Worm (Caenorhabditis elegans): ENCODE data around the gene pph-1.

The pph-1 gene

ce11 chrV:10661417-10661945 is 40.9 kb upstream of the pph-1 start, which contains the start of gene sqv-4:
sqv-4 (minus strand) TSS chrV:10661467.
- peak; percentile 37 for TF ChIP-seq nhr-129 (tag; optimal IDR thresholded peaks at IDR 0.05)
- no peak for TF ChIP-seq aly-2 (tag; optimal IDR thresholded peaks at IDR 0.05)
- TF ChIP-seq lsy-2 (tag; optimal IDR thresholded peaks at IDR 0.05): peak in 1 of 2 experiments; percentile 71
- TF ChIP-seq unc-55 (GFP tag; optimal IDR thresholded peaks at IDR 0.05): peak; percentile 43
- TF ChIP-seq nhr-10 (tag; optimal IDR thresholded peaks at IDR 0.05): no peak
- peak; percentile 31 for TF ChIP-seq C34F6.9 (tag; optimal IDR thresholded peaks at IDR 0.05)
- TF ChIP-seq nhr-12 (tag; optimal IDR thresholded peaks at IDR 0.05): no peak
- TF ChIP-seq gmeb-1 (tag; optimal IDR thresholded peaks at IDR 0.05): peak; percentile 73

- TF ChIP-seq blmp-1 (tag; optimal IDR thresholded peaks at IDR 0.05; ENCODE audit: insufficient read depth) (peak; percentile 79), elt-1 (tag; optimal IDR thresholded peaks at IDR 0.05) (no peak)
Measured at ce11 chrV:10662000-10662399, 40.3 kb upstream of the pph-1 start.

- no peak for TF ChIP-seq lin-13 (GFP tag; optimal IDR thresholded peaks at IDR 0.05)
- no peak for TF ChIP-seq egl-27 (tag; optimal IDR thresholded peaks at IDR 0.05)
- no peak for TF ChIP-seq lsy-2 (tag; optimal IDR thresholded peaks at IDR 0.05)
- TF ChIP-seq ceh-16 (tag; optimal IDR thresholded peaks at IDR 0.05): no peak
- no peak for TF ChIP-seq elt-1 (tag; optimal IDR thresholded peaks at IDR 0.05)
- no peak for TF ChIP-seq skn-1 (tag; optimal IDR thresholded peaks at IDR 0.05)
- TF ChIP-seq dmd-4 (tag; optimal IDR thresholded peaks at IDR 0.05): no peak
- TF ChIP-seq nhr-11 (tag; optimal IDR thresholded peaks at IDR 0.05): no peak
- TF ChIP-seq sma-3 (GFP tag; optimal IDR thresholded peaks at IDR 0.05): no peak
- no peak for TF ChIP-seq nhr-129 (tag; optimal IDR thresholded peaks at IDR 0.05)
- no peak for TF ChIP-seq crh-2 (tag; optimal IDR thresholded peaks at IDR 0.05)
- no peak for TF ChIP-seq unc-62 (GFP tag; optimal IDR thresholded peaks at IDR 0.05)
- no peak for TF ChIP-seq ama-1 (optimal IDR thresholded peaks at IDR 0.05)
- TF ChIP-seq ceh-82 (tag; optimal IDR thresholded peaks at IDR 0.05): no peak
- no peak for TF ChIP-seq ztf-11 (tag; optimal IDR thresholded peaks at IDR 0.05)
- no peak for TF ChIP-seq R02D3.7 (tag; optimal IDR thresholded peaks at IDR 0.05)
- TF ChIP-seq Y55F3AM.14 (GFP tag; optimal IDR thresholded peaks at IDR 0.05): no peak
- TF ChIP-seq F13H6.1 (tag; optimal IDR thresholded peaks at IDR 0.05): no peak
- TF ChIP-seq fos-1 (tag; optimal IDR thresholded peaks at IDR 0.05): no peak
- TF ChIP-seq peb-1 (tag; optimal IDR thresholded peaks at IDR 0.05): no peak
Measured at ce11 chrV:10664271-10664670, 38.1 kb upstream of the pph-1 start.

- TF ChIP-seq F13H6.1 (tag; optimal IDR thresholded peaks at IDR 0.05): no peak
- no peak for TF ChIP-seq nhr-237 (tag; optimal IDR thresholded peaks at IDR 0.05)
- TF ChIP-seq zag-1 (tag; optimal IDR thresholded peaks at IDR 0.05): no peak
- no peak for TF ChIP-seq fos-1 (tag; optimal IDR thresholded peaks at IDR 0.05)
- TF ChIP-seq nhr-23 (tag; optimal IDR thresholded peaks at IDR 0.05): no peak
- no peak for TF ChIP-seq blmp-1 (tag; optimal IDR thresholded peaks at IDR 0.05; ENCODE audit: insufficient read depth)
- TF ChIP-seq nhr-129 (tag; optimal IDR thresholded peaks at IDR 0.05): no peak
- no peak for TF ChIP-seq elt-1 (tag; optimal IDR thresholded peaks at IDR 0.05)
- TF ChIP-seq mab-5 (tag; optimal IDR thresholded peaks at IDR 0.05): no peak
- TF ChIP-seq unc-39 (tag; optimal IDR thresholded peaks at IDR 0.05): no peak
- TF ChIP-seq unc-55 (GFP tag; optimal IDR thresholded peaks at IDR 0.05): no peak
Measured at ce11 chrV:10667284-10667683, 35.1 kb upstream of the pph-1 start, which contains the start of gene twk-12. twk-12 (plus strand) TSS chrV:10667584.

ce11 chrV:10670817-10671216 is 31.5 kb upstream of the pph-1 start:
- TF ChIP-seq gmeb-1 (tag; optimal IDR thresholded peaks at IDR 0.05): no peak
- no peak for TF ChIP-seq R02D3.7 (tag; optimal IDR thresholded peaks at IDR 0.05)
- TF ChIP-seq nhr-10 (tag; optimal IDR thresholded peaks at IDR 0.05): no peak
- TF ChIP-seq nhr-129 (tag; optimal IDR thresholded peaks at IDR 0.05): no peak
- no peak for TF ChIP-seq unc-62 (GFP tag; optimal IDR thresholded peaks at IDR 0.05)
- no peak for TF ChIP-seq snpc-4 (tag; optimal IDR thresholded peaks at IDR 0.05)
- no peak for TF ChIP-seq sma-9 (GFP tag; optimal IDR thresholded peaks at IDR 0.05)
- no peak for TF ChIP-seq sma-9 (tag; optimal IDR thresholded peaks at IDR 0.05)
- no peak for TF ChIP-seq ceh-82 (tag; optimal IDR thresholded peaks at IDR 0.05)
- no peak for TF ChIP-seq C34F6.9 (tag; optimal IDR thresholded peaks at IDR 0.05)
- TF ChIP-seq sma-3 (GFP tag; optimal IDR thresholded peaks at IDR 0.05): no peak
- no peak for TF ChIP-seq elt-1 (tag; optimal IDR thresholded peaks at IDR 0.05)
- TF ChIP-seq nhr-21 (tag; optimal IDR thresholded peaks at IDR 0.05): no peak
